Worm (Caenorhabditis elegans) whole organism, L2 larva: ENCODE results near the gene K09H11.11.

Source experiments
- F13H6.1 ChIP-seq: sonication (generic microtip); optimal IDR thresholded peaks from 2 replicates; lab custom pipeline; 2016; ENCODE audit warnings: missing genetic modification characterization, missing compliant biosample characterization
- elt-1 ChIP-seq: fragments of 150-350 bp; optimal IDR thresholded peaks from 2 replicates; lab custom pipeline; 2014; ENCODE audit warnings: missing biosample characterization, missing genetic modification characterization
- mdl-1 ChIP-seq, 2 experiments: fragments of 150-350 bp in 1 of 2; sonication (generic microtip) in 1 of 2; optimal IDR thresholded peaks; 2 replicates each; lab custom pipeline; 2017; ENCODE audit warnings: missing biosample characterization in 2 of 2, missing genetic modification characterization in 2 of 2
- nhr-11 ChIP-seq: fragments of 150-350 bp; optimal IDR thresholded peaks from 2 replicates; lab custom pipeline; 2014; ENCODE audit warnings: missing biosample characterization, missing genetic modification characterization
- nhr-129 ChIP-seq: fragments of 150-350 bp; optimal IDR thresholded peaks from 2 replicates; lab custom pipeline; 2014; ENCODE audit warnings: missing biosample characterization, missing genetic modification characterization
- nhr-23 ChIP-seq: fragments of 150-350 bp; optimal IDR thresholded peaks from 2 replicates; lab custom pipeline; 2014; ENCODE audit warnings: missing biosample characterization, missing genetic modification reagents, missing genetic modification characterization
- peb-1 ChIP-seq: fragments of 150-350 bp; optimal IDR thresholded peaks from 2 replicates; lab custom pipeline; 2014; ENCODE audit warnings: missing biosample characterization, missing genetic modification characterization
- unc-39 ChIP-seq: fragments of 150-350 bp; optimal IDR thresholded peaks from 2 replicates; lab custom pipeline; 2014; ENCODE audit warnings: missing biosample characterization, missing genetic modification characterization
- unc-62 ChIP-seq: fragments of 150-350 bp; optimal IDR thresholded peaks from 2 replicates; lab custom pipeline; 2014; ENCODE audit warnings: missing biosample characterization, missing genetic modification reagents, missing genetic modification characterization

DNA sequence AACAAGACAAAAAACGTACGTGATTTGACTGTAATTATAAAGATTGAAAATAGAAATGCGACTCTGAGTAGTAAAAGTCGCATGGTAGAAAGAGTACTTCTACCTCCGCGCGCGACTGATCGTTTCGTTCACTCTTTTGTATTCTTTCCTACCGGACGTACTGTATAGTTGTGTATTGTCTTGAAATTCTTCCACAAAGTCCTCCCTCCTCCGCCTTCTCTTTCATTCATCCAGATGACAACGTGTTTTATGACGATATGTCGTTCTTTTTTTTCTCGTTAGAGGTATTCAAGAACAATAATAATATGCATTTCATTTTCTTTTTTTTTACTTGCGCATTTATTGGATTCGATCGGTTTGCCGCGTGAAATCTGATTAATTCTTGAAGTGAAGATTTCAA lies 28.6 kb downstream of the K09H11.11 start, which contains the start of gene K09H11.4:
- TF ChIP-seq unc-62 (GFP tag; lab: Kevin White, UChicago) (no peak), F13H6.1 (tag; lab: Kevin White, UChicago) (no peak), mdl-1 (tag; optimal IDR thresholded peaks at IDR 0.05; lab: Kevin White, UChicago) (no peak), nhr-23 (tag; lab: Kevin White, UChicago) (no peak), nhr-129 (tag; lab: Kevin White, UChicago) (no peak), nhr-11 (tag; lab: Kevin White, UChicago) (no peak), elt-1 (tag; lab: Kevin White, UChicago) (no peak), peb-1 (tag; lab: Kevin White, UChicago) (no peak), unc-39 (tag; lab: Kevin White, UChicago) (no peak)
